Worm (Caenorhabditis elegans) whole organism, L2 larva: ENCODE results near the gene str-25.

ENCODE experiments used
- alr-1 ChIP-seq: fragments of 150-350 bp; optimal IDR thresholded peaks from 2 replicates; lab custom pipeline; 2014; ENCODE audit warnings: missing biosample characterization, missing genetic modification characterization
- aly-2 ChIP-seq: fragments of 150-350 bp; optimal IDR thresholded peaks from 2 replicates; lab custom pipeline; 2014; ENCODE audit warnings: missing biosample characterization, missing genetic modification characterization
- dmd-4 ChIP-seq: sonication (generic microtip); optimal IDR thresholded peaks from 2 replicates; lab custom pipeline; 2017; ENCODE audit warnings: missing biosample characterization, missing genetic modification characterization
- elt-3 ChIP-seq: sonication (generic microtip); optimal IDR thresholded peaks from 2 replicates; lab custom pipeline; 2017; ENCODE audit warnings: missing biosample characterization, missing genetic modification characterization
- snpc-4 ChIP-seq: fragments of 150-350 bp; optimal IDR thresholded peaks from 2 replicates; lab custom pipeline; 2014; ENCODE audit warnings: missing biosample characterization, missing genetic modification characterization

DNA sequence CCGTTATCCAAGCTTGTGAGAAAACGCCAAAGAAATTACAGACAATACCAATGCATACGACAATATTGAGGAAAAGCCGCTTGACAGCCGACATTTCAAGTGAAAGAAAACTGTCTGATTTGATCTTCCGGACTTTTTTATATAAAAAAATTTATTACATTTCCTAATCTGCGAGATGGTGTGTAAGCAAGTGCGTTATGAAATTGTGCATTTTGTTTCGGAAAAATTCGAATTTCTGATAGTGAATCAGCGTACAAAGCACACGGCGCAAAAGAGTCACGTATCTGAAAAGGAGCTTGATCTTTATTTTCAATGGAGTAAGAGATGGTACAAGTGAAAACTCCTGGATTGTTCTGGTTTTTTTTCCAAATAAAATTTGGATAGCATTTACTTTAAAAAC is 25.6 kb downstream of the str-25 start, which contains the start of gene clc-32:
- TF ChIP-seq alr-1 (tag; lab: Kevin White, UChicago) (no peak), elt-3 (no peak), aly-2 (tag; lab: Kevin White, UChicago) (no peak), dmd-4 (no peak), snpc-4 (no peak)
